Fruit fly (Drosophila melanogaster): ENCODE results near the gene dbe.

dbe gene

DNA sequence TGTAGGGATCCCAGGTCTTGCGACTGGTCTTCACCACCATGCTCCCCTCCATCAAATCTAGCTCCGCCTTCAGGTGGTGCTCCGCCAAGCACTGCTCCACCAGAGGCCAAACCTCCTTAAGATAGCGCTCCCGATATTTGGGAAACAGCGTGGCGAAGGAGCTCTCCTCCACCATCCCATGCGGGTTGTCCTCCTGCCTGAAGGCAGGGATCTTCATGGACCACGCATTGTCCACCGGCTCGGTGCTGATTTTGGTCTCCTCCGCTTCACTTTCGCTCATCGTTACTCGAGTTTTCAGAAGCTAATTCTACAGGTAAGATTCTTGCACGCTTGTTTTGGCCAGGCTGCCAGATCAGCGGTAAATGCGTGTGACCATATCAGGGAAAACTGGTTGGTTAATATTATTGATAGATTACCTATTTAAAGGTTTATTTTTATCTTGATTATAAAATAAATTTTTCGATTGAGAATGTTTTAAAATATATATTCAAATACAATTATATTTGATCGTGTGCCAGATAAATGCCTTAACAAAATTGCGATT is at the start of gene dbe:
Gene dbe, minus strand, starts transcription at position 361 of the 544 bp plus-strand sequence.
- peak; percentile 3 for TF ChIP-seq CG3032 (tag; optimal IDR thresholded peaks at IDR 0.05)
- no peak for TF ChIP-seq acj6 (GFP tag; optimal IDR thresholded peaks at IDR 0.05)
- TF ChIP-seq eg (GFP tag; IDR thresholded peaks at IDR 0.05), result peak; percentile 38; the same call in 1 of the 3 replicates
- TF ChIP-seq Sox14 (GFP tag; optimal IDR thresholded peaks at IDR 0.05), result no peak
- TF ChIP-seq CG9139 (GFP tag; optimal IDR thresholded peaks at IDR 0.05), result no peak
- TF ChIP-seq CG11294 (GFP tag; IDR thresholded peaks at IDR 0.05), result no peak
- no peak for TF ChIP-seq CG6163 (GFP tag; IDR thresholded peaks at IDR 0.05)
- no peak for TF ChIP-seq topi (GFP tag; optimal IDR thresholded peaks at IDR 0.05)
- TF ChIP-seq esn (GFP tag; optimal IDR thresholded peaks at IDR 0.05), result peak; percentile 15
- TF ChIP-seq CG6792 (GFP tag; optimal IDR thresholded peaks at IDR 0.05), result no peak
- TF ChIP-seq Hr4 (GFP tag; optimal IDR thresholded peaks at IDR 0.05), result no peak
- TF ChIP-seq CG8119 (GFP tag; IDR thresholded peaks at IDR 0.05), result no peak
- TF ChIP-seq svp (GFP tag), result no peak
- TF ChIP-seq CG31627 (GFP tag; optimal IDR thresholded peaks at IDR 0.05), result peak; percentile 15
- peak; percentile 18 for TF ChIP-seq Eip78C (GFP tag)
- TF ChIP-seq CG3919 (GFP tag; optimal IDR thresholded peaks at IDR 0.05), result peak; percentile 5

dm6 chr2L:918738-919137 is 49.1 kb upstream of the dbe start:
- TF ChIP-seq esn (GFP tag; optimal IDR thresholded peaks at IDR 0.05), result no peak
- no peak for TF ChIP-seq dsx (GFP tag; optimal IDR thresholded peaks at IDR 0.05; ENCODE audit: poor library complexity, severe bottlenecking)
- TF ChIP-seq CG15336 (GFP tag; IDR thresholded peaks at IDR 0.05), result no peak
- TF ChIP-seq achi (GFP tag; optimal IDR thresholded peaks at IDR 0.05), result no peak
- TF ChIP-seq fd85E (GFP tag; optimal IDR thresholded peaks at IDR 0.05), result no peak
- no peak for TF ChIP-seq Sox14 (GFP tag; optimal IDR thresholded peaks at IDR 0.05)
- no peak for TF ChIP-seq Ets96B (tag; optimal IDR thresholded peaks at IDR 0.05)
- TF ChIP-seq pdm3 (GFP tag; optimal IDR thresholded peaks at IDR 0.05), result no peak

DNA sequence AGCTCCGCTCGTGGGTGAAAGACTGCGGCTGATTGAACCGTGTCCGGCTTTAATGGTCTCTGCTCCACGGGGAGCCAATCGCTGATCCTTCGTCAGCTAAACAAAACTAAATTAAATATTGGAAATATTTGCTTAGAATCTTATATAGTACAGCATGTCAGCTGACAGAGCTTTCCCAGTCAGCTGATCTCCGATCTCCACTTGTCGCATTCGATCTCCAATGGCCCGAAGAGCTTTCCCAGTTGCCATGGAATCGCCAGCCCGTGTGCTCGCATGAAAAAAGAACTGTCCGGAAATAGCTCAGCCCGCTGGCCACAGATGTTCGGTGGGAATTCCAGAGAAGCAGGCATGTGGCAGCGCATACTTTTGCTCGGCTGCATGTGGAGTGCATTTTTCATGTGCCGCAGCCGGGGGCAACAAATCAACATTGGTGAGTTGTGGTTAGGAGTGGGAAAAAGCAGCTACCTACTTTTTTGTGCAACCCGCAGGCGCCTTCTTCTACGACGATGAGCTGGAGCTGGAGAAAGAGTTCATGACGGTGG is 44.3 kb upstream of the dbe start, which contains the start of gene GluRIIC:
Gene GluRIIC, plus strand, starts transcription at position 237 of the 542 bp plus-strand sequence.
- TF ChIP-seq CG6163 (GFP tag; IDR thresholded peaks at IDR 0.05), result no peak
- no peak for TF ChIP-seq Hr4 (GFP tag; optimal IDR thresholded peaks at IDR 0.05)
- TF ChIP-seq CG10669 (GFP tag; optimal IDR thresholded peaks at IDR 0.05), result no peak
- no peak for TF ChIP-seq CG8632 (GFP tag; optimal IDR thresholded peaks at IDR 0.05)
- no peak for TF ChIP-seq topi (GFP tag; optimal IDR thresholded peaks at IDR 0.05)
- no peak for TF ChIP-seq CG6808 (GFP tag; optimal IDR thresholded peaks at IDR 0.05)
- TF ChIP-seq Met (GFP tag; optimal IDR thresholded peaks at IDR 0.05), result no peak
- TF ChIP-seq CG16779 (tag; optimal IDR thresholded peaks at IDR 0.05), result no peak
- TF ChIP-seq CG34406 (GFP tag; optimal IDR thresholded peaks at IDR 0.05), result no peak
- no peak for TF ChIP-seq CG11762 (GFP tag; optimal IDR thresholded peaks at IDR 0.05; ENCODE audit: insufficient read depth)
- TF ChIP-seq svp (GFP tag), result no peak
- no peak for TF ChIP-seq CG8119 (GFP tag; IDR thresholded peaks at IDR 0.05)
- TF ChIP-seq CG15336 (GFP tag; IDR thresholded peaks at IDR 0.05), result no peak
- TF ChIP-seq achi (GFP tag; optimal IDR thresholded peaks at IDR 0.05), result no peak
- TF ChIP-seq acj6 (GFP tag; optimal IDR thresholded peaks at IDR 0.05), result no peak
- TF ChIP-seq Eip93F (GFP tag; optimal IDR thresholded peaks at IDR 0.05), result no peak
- TF ChIP-seq Sox15 (GFP tag; optimal IDR thresholded peaks at IDR 0.05), result no peak
- TF ChIP-seq CG11294 (GFP tag; IDR thresholded peaks at IDR 0.05), result no peak
- TF ChIP-seq CG7368 (GFP tag; optimal IDR thresholded peaks at IDR 0.05), result no peak
- TF ChIP-seq CG6854 (GFP tag; optimal IDR thresholded peaks at IDR 0.05), result no peak

- TF ChIP-seq CG1621 (tag; optimal IDR thresholded peaks at IDR 0.05), result no peak
- TF ChIP-seq Gug (GFP tag; IDR thresholded peaks at IDR 0.05), result no peak
- TF ChIP-seq CG32006 (GFP tag; optimal IDR thresholded peaks at IDR 0.05), result no peak
- TF ChIP-seq Eip78C (GFP tag), result no peak
- TF ChIP-seq CG3032 (tag; optimal IDR thresholded peaks at IDR 0.05), result no peak
- TF ChIP-seq CG7368 (GFP tag; optimal IDR thresholded peaks at IDR 0.05), result no peak
- no peak for TF ChIP-seq Hr38 (GFP tag; optimal IDR thresholded peaks at IDR 0.05)
- no peak for TF ChIP-seq Smox (GFP tag; optimal IDR thresholded peaks at IDR 0.05)
- TF ChIP-seq Sox15 (GFP tag; optimal IDR thresholded peaks at IDR 0.05), result no peak
- TF ChIP-seq fkh (GFP tag; optimal IDR thresholded peaks at IDR 0.05), result no peak
- TF ChIP-seq acj6 (GFP tag; optimal IDR thresholded peaks at IDR 0.05), result no peak
- TF ChIP-seq ss (GFP tag; optimal IDR thresholded peaks at IDR 0.05), result no peak
- no peak for TF ChIP-seq CG34406 (GFP tag; optimal IDR thresholded peaks at IDR 0.05)
- TF ChIP-seq Lpt (GFP tag; optimal IDR thresholded peaks at IDR 0.05), result no peak
- no peak for TF ChIP-seq Eip93F (GFP tag; optimal IDR thresholded peaks at IDR 0.05)
- TF ChIP-seq CG11762 (GFP tag; optimal IDR thresholded peaks at IDR 0.05; ENCODE audit: insufficient read depth), result no peak
Measured at dm6 chr2L:903748-904147, 34.1 kb upstream of the dbe start.
